Fruit fly (Drosophila melanogaster): ENCODE measurements around the gene Nepl21.

The Nepl21 gene

DNA sequence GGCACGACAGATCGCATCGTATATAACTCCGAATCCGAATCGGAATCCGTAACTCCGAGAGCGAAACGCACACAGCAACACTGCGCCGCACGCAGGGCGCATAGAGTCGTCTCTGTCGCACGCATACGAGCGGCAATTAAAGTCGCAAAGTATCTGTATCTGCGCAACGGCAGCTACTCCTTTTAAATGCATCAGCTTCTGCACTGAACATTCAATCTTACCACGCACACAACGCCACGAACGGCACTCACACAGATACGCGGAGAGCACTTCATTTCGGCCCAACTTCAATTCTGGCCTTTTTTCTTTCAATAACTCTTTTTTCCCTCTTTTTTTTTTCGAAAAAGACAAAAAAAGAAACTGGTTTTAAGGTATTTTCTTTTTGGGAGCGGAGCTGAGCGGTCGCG lies 25.2 kb upstream of the Nepl21 start:
- TF ChIP-seq CG32264 (GFP tag; optimal IDR thresholded peaks at IDR 0.05) (no peak), sage (GFP tag; optimal IDR thresholded peaks at IDR 0.05) (no peak), Rel (GFP tag; optimal IDR thresholded peaks at IDR 0.05) (peak; percentile 81), Rel (tag; optimal IDR thresholded peaks at IDR 0.05) (peak; percentile 21), jim (GFP tag; optimal IDR thresholded peaks at IDR 0.05) (no peak), GATAd (GFP tag; optimal IDR thresholded peaks at IDR 0.05) (no peak), rgr (GFP tag; optimal IDR thresholded peaks at IDR 0.05) (no peak), dl (GFP tag; optimal IDR thresholded peaks at IDR 0.05; ENCODE audit: insufficient read depth in 1 of 2, partially characterized antibody in 2 of 2) (no peak), Jra (GFP tag; optimal IDR thresholded peaks at IDR 0.05) (no peak), dsf (GFP tag; optimal IDR thresholded peaks at IDR 0.05; ENCODE audit: borderline replicate concordance) (no peak), Myc (optimal IDR thresholded peaks at IDR 0.05) (no peak), sv (GFP tag; optimal IDR thresholded peaks at IDR 0.05) (no peak), Dif (GFP tag; optimal IDR thresholded peaks at IDR 0.05; ENCODE audit: partially characterized antibody) (peak; percentile 4), pan (optimal IDR thresholded peaks at IDR 0.05) (no peak), Hnf4 (GFP tag; optimal IDR thresholded peaks at IDR 0.05) (no peak), br (GFP tag; optimal IDR thresholded peaks at IDR 0.05) (no peak), ey (GFP tag; optimal IDR thresholded peaks at IDR 0.05) (no peak), lola (GFP tag; optimal IDR thresholded peaks at IDR 0.05) (no peak), brk (GFP tag; optimal IDR thresholded peaks at IDR 0.05) (peak; percentile 1), Mio (GFP tag; optimal IDR thresholded peaks at IDR 0.05) (no peak), Sp1 (GFP tag; optimal IDR thresholded peaks at IDR 0.05) (peak; percentile 80), dmrt93B (GFP tag; optimal IDR thresholded peaks at IDR 0.05) (no peak), CG9705 (GFP tag; optimal IDR thresholded peaks at IDR 0.05) (peak; percentile 6), tai (GFP tag; optimal IDR thresholded peaks at IDR 0.05) (no peak), h (GFP tag; optimal IDR thresholded peaks at IDR 0.05) (peak; percentile 25), psq (GFP tag; optimal IDR thresholded peaks at IDR 0.05) (peak; percentile 22), Dfd (GFP tag; optimal IDR thresholded peaks at IDR 0.05) (no peak), OdsH (GFP tag; optimal IDR thresholded peaks at IDR 0.05) (no peak), usp (GFP tag; optimal IDR thresholded peaks at IDR 0.05) (no peak), woc (GFP tag; optimal IDR thresholded peaks at IDR 0.05) (no peak), Abd-B (GFP tag; optimal IDR thresholded peaks at IDR 0.05) (no peak), fru (GFP tag; optimal IDR thresholded peaks at IDR 0.05) (no peak), Hr83 (GFP tag; optimal IDR thresholded peaks at IDR 0.05; ENCODE audit: poor library complexity, severe bottlenecking) (peak; percentile 41), CrebA (GFP tag; optimal IDR thresholded peaks at IDR 0.05; ENCODE audit: borderline replicate concordance) (peak; percentile 70), HLH106 (tag; optimal IDR thresholded peaks at IDR 0.05) (no peak), foxo (GFP tag; optimal IDR thresholded peaks at IDR 0.05) (no peak)

DNA sequence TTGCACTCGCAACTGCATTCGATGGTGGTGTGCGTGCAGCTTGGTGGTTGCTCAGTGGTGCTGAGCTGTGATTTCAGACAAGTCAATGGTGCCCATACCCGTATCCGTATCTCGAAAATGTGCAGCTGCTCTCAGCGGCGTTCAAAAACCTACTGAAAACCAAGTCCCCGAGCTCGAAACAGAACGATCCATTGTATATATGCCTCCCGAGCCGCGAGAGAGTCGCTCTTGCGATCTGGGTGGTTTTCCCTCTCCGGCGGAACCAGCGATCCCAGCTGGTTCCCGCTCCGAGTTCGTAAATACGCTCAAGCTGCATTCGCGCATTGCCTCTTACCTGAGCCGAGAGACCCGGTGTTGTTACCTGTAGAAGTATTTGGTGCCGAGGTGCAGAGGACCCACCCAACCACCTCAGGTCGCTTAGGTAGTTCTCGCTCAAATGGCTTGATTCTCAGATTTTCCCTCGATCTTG lies 24.4 kb upstream of the Nepl21 start, which contains the start of gene Inx3:
Gene Inx3, minus strand, starts transcription at position 440 of the 469 bp plus-strand sequence.
- no peak for TF ChIP-seq CG32264 (GFP tag; optimal IDR thresholded peaks at IDR 0.05)
- TF ChIP-seq Vsx2 (GFP tag; optimal IDR thresholded peaks at IDR 0.05; ENCODE audit: partially characterized antibody) = peak; percentile 87
- TF ChIP-seq Dfd (GFP tag; optimal IDR thresholded peaks at IDR 0.05) = no peak
- TF ChIP-seq foxo (GFP tag; optimal IDR thresholded peaks at IDR 0.05) = peak in 1 of 2 experiments; percentile 25
- TF ChIP-seq Hr83 (GFP tag; optimal IDR thresholded peaks at IDR 0.05; ENCODE audit: poor library complexity, severe bottlenecking) = peak; percentile 87
- TF ChIP-seq fru (GFP tag; optimal IDR thresholded peaks at IDR 0.05) = peak; percentile 3
- no peak for TF ChIP-seq HLH106 (tag; optimal IDR thresholded peaks at IDR 0.05)
- peak; percentile 42 for TF ChIP-seq CrebA (GFP tag; optimal IDR thresholded peaks at IDR 0.05; ENCODE audit: borderline replicate concordance)
- peak; percentile 34 for TF ChIP-seq h (GFP tag; optimal IDR thresholded peaks at IDR 0.05)
- no peak for TF ChIP-seq pan (optimal IDR thresholded peaks at IDR 0.05)
- no peak for TF ChIP-seq CG9705 (GFP tag; optimal IDR thresholded peaks at IDR 0.05)
- TF ChIP-seq Hr78 (GFP tag; optimal IDR thresholded peaks at IDR 0.05) = no peak
- peak; percentile 74 to 87 for TF ChIP-seq dl (GFP tag; optimal IDR thresholded peaks at IDR 0.05; ENCODE audit: insufficient read depth in 1 of 2, partially characterized antibody in 2 of 2)
- peak; percentile 8 for TF ChIP-seq Sp1 (GFP tag; optimal IDR thresholded peaks at IDR 0.05)
- no peak for TF ChIP-seq usp (GFP tag; optimal IDR thresholded peaks at IDR 0.05)
- TF ChIP-seq Hnf4 (GFP tag; optimal IDR thresholded peaks at IDR 0.05) = peak; percentile 28
- peak; percentile 79 for TF ChIP-seq Dif (GFP tag; optimal IDR thresholded peaks at IDR 0.05; ENCODE audit: partially characterized antibody)
- no peak for TF ChIP-seq N (GFP tag; optimal IDR thresholded peaks at IDR 0.05)
- TF ChIP-seq br (GFP tag; optimal IDR thresholded peaks at IDR 0.05) = peak; percentile 28
- no peak for TF ChIP-seq brk (GFP tag; optimal IDR thresholded peaks at IDR 0.05)
- no peak for TF ChIP-seq Abd-B (GFP tag; optimal IDR thresholded peaks at IDR 0.05)
- TF ChIP-seq OdsH (GFP tag; optimal IDR thresholded peaks at IDR 0.05) = peak; percentile 14
- no peak for TF ChIP-seq Rel (GFP tag; optimal IDR thresholded peaks at IDR 0.05)
- TF ChIP-seq Rel (tag; optimal IDR thresholded peaks at IDR 0.05) = peak; percentile 67
- peak; percentile 41 for TF ChIP-seq psq (GFP tag; optimal IDR thresholded peaks at IDR 0.05)

Data from whole organism, wandering third instar larva.